Worm (Caenorhabditis elegans): ENCODE data around the gene drd-5.
A peak's percentile ranks its signal among the peaks of the same experiment; 100 is the strongest.

The drd-5 gene

ce11 chrX:8362379-8362778 is 16.2 kb upstream of the drd-5 start:
- no peak for TF ChIP-seq nhr-23 (tag; optimal IDR thresholded peaks at IDR 0.05)

- TF ChIP-seq ceh-9 (tag; optimal IDR thresholded peaks at IDR 0.05) (no peak), elt-2 (tag; optimal IDR thresholded peaks at IDR 0.05) (peak; percentile 70), pha-4 (tag; optimal IDR thresholded peaks at IDR 0.05) (peak; percentile 30)
These were observed 10.2 kb upstream of the drd-5 start for ce11 chrX:8356305-8356704.

DNA sequence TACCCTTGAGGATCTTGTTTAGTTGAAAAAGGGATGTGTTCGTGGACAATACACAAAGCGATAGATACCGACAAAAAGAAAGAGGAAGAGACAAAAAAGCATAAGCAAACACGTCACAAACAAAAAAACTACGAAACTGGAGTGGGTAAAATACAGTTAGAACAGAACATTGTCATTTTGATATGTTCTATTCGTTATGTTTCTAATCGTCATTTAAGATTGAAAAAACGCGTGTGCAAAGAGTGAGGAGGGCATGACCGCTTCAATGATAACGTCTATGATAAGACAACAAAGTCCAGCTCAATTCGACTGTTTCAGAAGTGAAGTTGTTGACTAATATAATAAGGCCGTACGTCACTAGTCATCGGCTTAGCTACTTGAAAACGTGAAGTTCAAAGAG is 9.2 kb upstream of the drd-5 start:
- TF ChIP-seq hmg-11 (tag; optimal IDR thresholded peaks at IDR 0.05) (no peak), pqm-1 (tag; optimal IDR thresholded peaks at IDR 0.05) (peak; percentile 92), elt-2 (tag; optimal IDR thresholded peaks at IDR 0.05) (peak; percentile 88), pha-4 (tag; optimal IDR thresholded peaks at IDR 0.05) (peak; percentile 72), nhr-77 (tag; optimal IDR thresholded peaks at IDR 0.05) (no peak), nhr-25 (tag; optimal IDR thresholded peaks at IDR 0.05) (no peak), lin-39 (tag; optimal IDR thresholded peaks at IDR 0.05) (no peak), ceh-28 (tag; optimal IDR thresholded peaks at IDR 0.05) (no peak)

DNA sequence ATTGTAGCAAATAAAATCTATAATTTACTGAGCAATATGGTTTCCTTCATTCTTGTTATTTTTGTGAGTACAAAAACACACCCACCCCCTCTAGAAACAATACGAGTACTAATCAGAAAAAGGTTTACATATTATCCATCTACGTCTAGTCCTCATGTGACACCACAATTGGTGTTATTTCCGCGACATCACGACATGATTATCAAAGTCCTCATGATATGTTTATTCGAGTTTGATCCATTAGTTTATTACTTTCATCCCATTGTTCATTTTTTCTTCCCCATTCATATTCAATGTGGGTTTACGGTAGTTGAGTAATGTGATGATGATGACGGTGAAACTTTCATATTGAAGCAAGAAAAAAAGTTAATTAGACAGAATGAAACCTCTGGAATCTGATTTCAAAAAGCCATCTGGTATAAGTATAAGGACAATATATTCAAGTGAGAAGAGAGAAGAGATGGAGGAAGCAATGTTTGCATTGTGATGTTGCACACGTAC is 8.2 kb upstream of the drd-5 start:
- TF ChIP-seq elt-3 (tag; optimal IDR thresholded peaks at IDR 0.05) (no peak), ZK546.5 (tag; optimal IDR thresholded peaks at IDR 0.05) (no peak), elt-1 (tag; optimal IDR thresholded peaks at IDR 0.05) (no peak), nhr-11 (tag; optimal IDR thresholded peaks at IDR 0.05) (no peak), egl-27 (tag; optimal IDR thresholded peaks at IDR 0.05) (no peak), lin-15B (tag; optimal IDR thresholded peaks at IDR 0.05) (no peak), lsy-12 (tag; optimal IDR thresholded peaks at IDR 0.05) (no peak), elt-2 (tag; optimal IDR thresholded peaks at IDR 0.05) (no peak), nfya-1 (tag; optimal IDR thresholded peaks at IDR 0.05; ENCODE audit: insufficient read depth) (no peak), ceh-28 (tag; optimal IDR thresholded peaks at IDR 0.05) (no peak), R02D3.7 (tag; optimal IDR thresholded peaks at IDR 0.05) (no peak), jun-1 (tag; optimal IDR thresholded peaks at IDR 0.05) (no peak), nhr-76 (tag; optimal IDR thresholded peaks at IDR 0.05) (no peak), skn-1 (tag; optimal IDR thresholded peaks at IDR 0.05) (no peak), unc-62 (GFP tag; optimal IDR thresholded peaks at IDR 0.05) (no peak), ztf-11 (tag; optimal IDR thresholded peaks at IDR 0.05) (no peak), hmg-11 (tag; optimal IDR thresholded peaks at IDR 0.05) (no peak), ceh-9 (tag; optimal IDR thresholded peaks at IDR 0.05) (no peak), snpc-4 (tag; optimal IDR thresholded peaks at IDR 0.05) (no peak), daf-12 (tag; optimal IDR thresholded peaks at IDR 0.05) (no peak)

- TF ChIP-seq nhr-11 (tag; optimal IDR thresholded peaks at IDR 0.05) (no peak), R02D3.7 (tag; optimal IDR thresholded peaks at IDR 0.05) (no peak), ceh-9 (tag; optimal IDR thresholded peaks at IDR 0.05) (no peak), lin-15B (tag; optimal IDR thresholded peaks at IDR 0.05) (no peak), pha-4 (tag; optimal IDR thresholded peaks at IDR 0.05) (no peak), ceh-82 (tag; optimal IDR thresholded peaks at IDR 0.05) (no peak), lin-39 (tag; optimal IDR thresholded peaks at IDR 0.05) (no peak), nhr-77 (tag; optimal IDR thresholded peaks at IDR 0.05) (no peak), nhr-23 (tag; optimal IDR thresholded peaks at IDR 0.05) (no peak), egl-5 (tag; optimal IDR thresholded peaks at IDR 0.05) (no peak), tbx-2 (tag; optimal IDR thresholded peaks at IDR 0.05) (no peak), skn-1 (tag; optimal IDR thresholded peaks at IDR 0.05) (no peak), nhr-25 (tag; optimal IDR thresholded peaks at IDR 0.05) (no peak), ama-1 (optimal IDR thresholded peaks at IDR 0.05) (no peak), elt-1 (tag; optimal IDR thresholded peaks at IDR 0.05) (no peak), elt-2 (tag; optimal IDR thresholded peaks at IDR 0.05) (no peak), nhr-67 (tag; optimal IDR thresholded peaks at IDR 0.05) (no peak)
These were observed 4.8 kb upstream of the drd-5 start, which contains the start of gene npr-28 for ce11 chrX:8350984-8351383. Gene npr-28, minus strand, starts transcription at chrX:8351084.

DNA sequence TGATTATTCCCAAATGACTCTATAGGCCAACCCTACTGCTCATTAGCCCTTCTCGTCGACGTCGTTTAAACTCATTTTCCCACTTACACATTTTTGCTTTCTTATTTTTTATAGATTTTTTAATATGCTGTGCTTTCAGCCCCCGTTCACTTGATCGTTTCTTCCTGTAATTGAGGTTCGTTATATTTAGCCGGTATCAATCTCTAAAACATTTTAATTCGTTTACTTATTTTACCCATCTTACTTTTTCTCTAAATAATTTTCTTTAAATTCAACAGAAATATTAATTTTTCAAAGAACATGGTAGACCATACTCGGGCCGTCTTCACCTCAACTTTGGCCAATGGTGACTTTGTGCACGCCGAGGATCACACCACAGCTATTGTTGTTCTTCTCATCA is 4.5 kb downstream of the drd-5 start, which contains the start of gene F55E10.1:
F55E10.1 (plus strand) TSS at position 301 of the 400 bp plus-strand sequence.
- TF ChIP-seq nhr-76 (tag; optimal IDR thresholded peaks at IDR 0.05) (no peak), nhr-77 (tag; optimal IDR thresholded peaks at IDR 0.05) (no peak), ceh-82 (tag; optimal IDR thresholded peaks at IDR 0.05) (no peak), nhr-237 (tag; optimal IDR thresholded peaks at IDR 0.05) (no peak), mdl-1 (tag; optimal IDR thresholded peaks at IDR 0.05) (no peak), ZK546.5 (tag; optimal IDR thresholded peaks at IDR 0.05) (no peak), elt-2 (tag; optimal IDR thresholded peaks at IDR 0.05) (no peak), tbx-2 (tag; optimal IDR thresholded peaks at IDR 0.05) (no peak), nhr-43 (tag; optimal IDR thresholded peaks at IDR 0.05; ENCODE audit: poor library complexity, severe bottlenecking) (no peak), ceh-28 (tag; optimal IDR thresholded peaks at IDR 0.05) (no peak), jun-1 (tag; optimal IDR thresholded peaks at IDR 0.05) (no peak), hmg-11 (tag; optimal IDR thresholded peaks at IDR 0.05) (no peak), nhr-12 (tag; optimal IDR thresholded peaks at IDR 0.05) (no peak), snpc-4 (tag; optimal IDR thresholded peaks at IDR 0.05) (no peak)
